Fruit fly (Drosophila melanogaster) whole organism, pupa: ENCODE results near the gene CG17598.

ENCODE experiments used
- CG10348 ChIP-seq: fragments of 200-800 bp; sonication (Bioruptor generic); IDR thresholded peaks from 2 replicates; pipeline ENCODE4 v1.3.6; 2022; ENCODE audit warnings: missing biosample characterization, missing genetic modification characterization
- CG12605 ChIP-seq: fragments of 200-800 bp; sonication (Bioruptor generic); IDR thresholded peaks from 2 replicates; pipeline ENCODE4 v1.3.6; 2022; ENCODE audit warnings: missing biosample characterization, missing genetic modification characterization
- CG13204 ChIP-seq: fragments of 200-800 bp; sonication (Bioruptor generic); optimal IDR thresholded peaks from 2 replicates; lab custom pipeline; 2018; ENCODE audit warnings: missing biosample characterization, mild to moderate bottlenecking, missing genetic modification characterization, moderate library complexity
- CG14655 ChIP-seq: fragments of 200-800 bp; sonication (Bioruptor generic); optimal IDR thresholded peaks from 3 replicates; lab custom pipeline; 2017; ENCODE audit warnings: mild to moderate bottlenecking, missing biosample characterization, missing genetic modification reagents, missing genetic modification characterization
- CG15710 ChIP-seq: fragments of 200-800 bp; sonication (Bioruptor generic); optimal IDR thresholded peaks from 2 replicates; lab custom pipeline; 2018; ENCODE audit warnings: missing biosample characterization, mild to moderate bottlenecking, missing genetic modification characterization, moderate library complexity
- CG17806 ChIP-seq: fragments of 200-800 bp; sonication (Bioruptor generic); optimal IDR thresholded peaks from 2 replicates; lab custom pipeline; 2018; ENCODE audit warnings: missing biosample characterization, mild to moderate bottlenecking, missing genetic modification characterization, moderate library complexity
- CG32121 ChIP-seq: fragments of 200-800 bp; sonication (Bioruptor generic); IDR thresholded peaks from 2 replicates; pipeline ENCODE4 v1.3.6; 2022; ENCODE audit warnings: missing biosample characterization, missing genetic modification characterization
- CG34367 ChIP-seq: fragments of 200-800 bp; sonication (Bioruptor generic); optimal IDR thresholded peaks from 2 replicates; lab custom pipeline; 2018; ENCODE audit warnings: missing biosample characterization, mild to moderate bottlenecking, missing genetic modification characterization
- CG4496 ChIP-seq: fragments of 200-800 bp; sonication (Bioruptor generic); IDR thresholded peaks from 3 replicates; pipeline ENCODE4 v1.3.6; 2022; ENCODE audit warnings: missing biosample characterization, missing genetic modification characterization
- CG8159 ChIP-seq: fragments of 200-800 bp; sonication (Bioruptor generic); optimal IDR thresholded peaks from 3 replicates; lab custom pipeline; 2018; ENCODE audit warnings: missing biosample characterization, mild to moderate bottlenecking, missing genetic modification characterization, moderate library complexity
- CG8301 ChIP-seq: fragments of 200-800 bp; sonication (Bioruptor generic); optimal IDR thresholded peaks from 2 replicates; lab custom pipeline; 2018; ENCODE audit warnings: missing biosample characterization, mild to moderate bottlenecking, missing genetic modification characterization
- CG9948 ChIP-seq: fragments of 200-800 bp; sonication (Bioruptor generic); optimal IDR thresholded peaks from 2 replicates; lab custom pipeline; 2018; ENCODE audit warnings: missing biosample characterization, mild to moderate bottlenecking, missing genetic modification characterization, moderate library complexity
- D1 ChIP-seq: fragments of 200-800 bp; sonication (Bioruptor generic); optimal IDR thresholded peaks from 2 replicates; lab custom pipeline; 2018; ENCODE audit warnings: missing biosample characterization, mild to moderate bottlenecking, missing genetic modification characterization, moderate library complexity
- EcR ChIP-seq: fragments of 200-800 bp; sonication (Bioruptor generic); optimal IDR thresholded peaks from 3 replicates; lab custom pipeline; 2019; ENCODE audit warnings: missing biosample characterization, missing genetic modification characterization, mild to moderate bottlenecking, moderate library complexity, missing genetic modification reagents
- Ets98B ChIP-seq: fragments of 200-800 bp; sonication (Bioruptor generic); IDR thresholded peaks from 2 replicates; pipeline ENCODE4 v1.3.6; 2022; ENCODE audit warnings: missing biosample characterization, missing genetic modification characterization
- Pif1A ChIP-seq: fragments of 200-800 bp; sonication (Bioruptor generic); optimal IDR thresholded peaks from 3 replicates; lab custom pipeline; 2016; ENCODE audit warnings: missing biosample characterization, missing genetic modification characterization
- Pif1B ChIP-seq: fragments of 200-800 bp; sonication (Bioruptor generic); optimal IDR thresholded peaks from 3 replicates; lab custom pipeline; 2016; ENCODE audit warnings: missing biosample characterization, missing genetic modification characterization
- Snoo ChIP-seq: fragments of 200-800 bp; sonication (Bioruptor generic); optimal IDR thresholded peaks from 3 replicates; lab custom pipeline; 2017; ENCODE audit warnings: missing biosample characterization, mild to moderate bottlenecking, missing genetic modification characterization, inconsistent platforms
- fd96Ca ChIP-seq: fragments of 200-800 bp; sonication (Bioruptor generic); IDR thresholded peaks from 3 replicates; pipeline ENCODE4 v1.3.6; 2022; ENCODE audit warnings: missing biosample characterization, missing genetic modification characterization
- gl ChIP-seq: fragments of 200-800 bp; sonication (Bioruptor generic); optimal IDR thresholded peaks from 2 replicates; lab custom pipeline; 2018; ENCODE audit warnings: missing biosample characterization, mild to moderate bottlenecking, missing genetic modification characterization
- rn ChIP-seq: fragments of 200-800 bp; sonication (Bioruptor generic); IDR thresholded peaks from 2 replicates; pipeline ENCODE4 v1.3.6; 2022; ENCODE audit warnings: missing biosample characterization, missing genetic modification characterization

The CG17598 gene

dm6 chrX:22540065-22540504, at the start of gene CG17598:
CG17598 (minus strand) TSS chrX:22540383.
- TF ChIP-seq CG8159 (tag; lab: Kevin White, UChicago) (no peak), CG32121 (GFP tag; lab: Robert Waterston, UW) (no peak), CG9948 (no peak), CG34367 (tag; lab: Kevin White, UChicago) (no peak), Pif1A (GFP tag; lab: Kevin White, UChicago) (no peak), CG14655 (GFP tag; lab: Kevin White, UChicago) (no peak), EcR (GFP tag; lab: Kevin White, UChicago) (no peak), CG15710 (tag; lab: Kevin White, UChicago) (no peak), CG17806 (tag; lab: Kevin White, UChicago) (no peak), Pif1B (GFP tag; lab: Kevin White, UChicago) (no peak), rn (GFP tag; lab: Robert Waterston, UW) (no peak), CG13204 (GFP tag; lab: Kevin White, UChicago) (no peak), CG4496 (GFP tag; lab: Robert Waterston, UW) (no peak), CG8301 (tag; lab: Kevin White, UChicago) (no peak)

- TF ChIP-seq CG14655 (GFP tag; lab: Kevin White, UChicago) (no peak), EcR (GFP tag; lab: Kevin White, UChicago) (no peak), CG13204 (GFP tag; lab: Kevin White, UChicago) (no peak), CG9948 (no peak), D1 (tag; lab: Kevin White, UChicago) (no peak), fd96Ca (GFP tag; lab: Robert Waterston, UW) (no peak), CG34367 (tag; lab: Kevin White, UChicago) (no peak), CG17806 (tag; lab: Kevin White, UChicago) (no peak), CG8301 (tag; lab: Kevin White, UChicago) (no peak), Pif1B (GFP tag; lab: Kevin White, UChicago) (no peak), gl (tag; lab: Kevin White, UChicago) (no peak), CG12605 (GFP tag; lab: Robert Waterston, UW) (no peak), Snoo (tag; lab: Kevin White, UChicago) (no peak), CG32121 (GFP tag; lab: Robert Waterston, UW) (no peak), CG8159 (tag; lab: Kevin White, UChicago) (no peak), CG15710 (tag; lab: Kevin White, UChicago) (no peak)
- TF ChIP-seq, all 21 proteins: peak for 0
Measured at dm6 chrX:22582909-22583308, 42.7 kb upstream of the CG17598 start.

DNA sequence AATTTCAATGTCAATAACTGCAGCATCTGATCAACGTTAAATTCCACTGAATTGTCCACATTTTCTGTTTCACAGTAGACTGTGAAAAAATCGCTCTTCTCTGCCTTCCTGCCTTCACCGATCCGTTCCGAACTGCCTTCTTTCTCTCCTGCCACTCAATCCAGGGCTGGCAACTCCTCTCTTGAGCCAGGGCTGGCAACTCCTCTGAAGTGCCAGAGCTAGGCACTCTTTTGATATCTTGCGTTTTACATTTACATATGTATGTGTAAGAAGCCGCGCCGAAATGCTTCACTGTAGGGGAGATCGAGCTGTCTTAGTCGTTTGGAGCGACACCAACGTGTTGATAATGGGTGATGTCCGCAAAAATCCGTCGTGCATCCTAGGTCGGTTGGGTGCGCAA, 34.9 kb upstream of the CG17598 start:
- TF ChIP-seq CG32121 (GFP tag; lab: Robert Waterston, UW) (no peak), CG34367 (tag; lab: Kevin White, UChicago) (no peak), CG15710 (tag; lab: Kevin White, UChicago) (no peak), Pif1B (GFP tag; lab: Kevin White, UChicago) (no peak), CG4496 (GFP tag; lab: Robert Waterston, UW) (no peak), CG9948 (no peak), fd96Ca (GFP tag; lab: Robert Waterston, UW) (no peak), CG8301 (tag; lab: Kevin White, UChicago) (no peak), D1 (tag; lab: Kevin White, UChicago) (no peak), Snoo (tag; lab: Kevin White, UChicago) (no peak), CG12605 (GFP tag; lab: Robert Waterston, UW) (no peak), CG10348 (no peak), CG17806 (tag; lab: Kevin White, UChicago) (no peak), Pif1A (GFP tag; lab: Kevin White, UChicago) (no peak), rn (GFP tag; lab: Robert Waterston, UW) (no peak), CG8159 (tag; lab: Kevin White, UChicago) (no peak), EcR (GFP tag; lab: Kevin White, UChicago) (no peak), CG14655 (GFP tag; lab: Kevin White, UChicago) (no peak)
- TF ChIP-seq, all 21 proteins: peak for 0

DNA sequence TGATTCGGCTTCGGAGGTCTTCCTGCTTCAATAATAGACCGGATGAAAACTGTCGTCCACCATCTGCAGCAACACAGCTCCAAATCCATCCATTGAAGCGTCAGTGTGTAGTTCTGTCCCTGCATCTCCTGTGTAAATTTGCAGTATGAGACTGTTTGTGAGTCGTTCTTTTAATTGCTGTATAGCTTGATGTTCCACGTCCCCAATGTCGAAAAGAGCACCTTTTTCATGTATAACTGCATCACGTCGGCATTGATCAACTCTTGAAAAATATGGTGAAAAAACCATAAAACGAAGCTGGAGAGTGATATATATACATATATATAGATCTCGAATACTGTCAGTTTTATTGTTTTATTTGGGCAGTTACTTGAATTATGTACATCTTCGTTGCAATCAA, 34.2 kb upstream of the CG17598 start:
- TF ChIP-seq CG17806 (tag; lab: Kevin White, UChicago) (no peak), CG10348 (no peak), CG9948 (no peak), CG34367 (tag; lab: Kevin White, UChicago) (no peak), CG14655 (GFP tag; lab: Kevin White, UChicago) (no peak)

dm6 chrX:22546797-22547196, 6.6 kb upstream of the CG17598 start, which contains the start of gene CG17601:
CG17601 (plus strand) TSS chrX:22547097.
- TF ChIP-seq gl (tag; lab: Kevin White, UChicago), result no peak
- no peak for TF ChIP-seq CG17806 (tag; lab: Kevin White, UChicago)
- TF ChIP-seq Ets98B (GFP tag; lab: Robert Waterston, UW), result no peak
- no peak for TF ChIP-seq CG14655 (GFP tag; lab: Kevin White, UChicago)
- no peak for TF ChIP-seq EcR (GFP tag; lab: Kevin White, UChicago)
- TF ChIP-seq CG10348, result no peak
- no peak for TF ChIP-seq Pif1B (GFP tag; lab: Kevin White, UChicago)
- TF ChIP-seq CG8159 (tag; lab: Kevin White, UChicago), result no peak
- TF ChIP-seq CG32121 (GFP tag; lab: Robert Waterston, UW), result no peak
- no peak for TF ChIP-seq CG4496 (GFP tag; lab: Robert Waterston, UW)
- TF ChIP-seq CG13204 (GFP tag; lab: Kevin White, UChicago), result no peak
- TF ChIP-seq rn (GFP tag; lab: Robert Waterston, UW), result no peak
- TF ChIP-seq CG12605 (GFP tag; lab: Robert Waterston, UW), result no peak
- TF ChIP-seq fd96Ca (GFP tag; lab: Robert Waterston, UW), result no peak
